Fruit fly (Drosophila melanogaster) whole organism, embryonic: ENCODE results near the gene AhcyL1.

Experiments
- Atf3 ChIP-seq: fragments of 200-800 bp; sonication (Bioruptor generic); optimal IDR thresholded peaks from 3 replicates; lab custom pipeline; 2016; ENCODE audit warnings: missing biosample characterization, missing genetic modification characterization
- CG10431 ChIP-seq: fragments of 200-800 bp; sonication (Bioruptor generic); optimal IDR thresholded peaks from 3 replicates; lab custom pipeline; 2018; ENCODE audit warnings: missing biosample characterization, mild to moderate bottlenecking, missing genetic modification characterization
- CG10543 ChIP-seq: fragments of 200-800 bp; sonication (Bioruptor generic); optimal IDR thresholded peaks from 3 replicates; lab custom pipeline; 2017; ENCODE audit warnings: missing biosample characterization, mild to moderate bottlenecking, missing genetic modification characterization, moderate library complexity
- CG13775 ChIP-seq: fragments of 200-800 bp; sonication (Bioruptor generic); optimal IDR thresholded peaks from 3 replicates; lab custom pipeline; 2017; ENCODE audit warnings: missing biosample characterization, mild to moderate bottlenecking, missing genetic modification characterization
- CG1602 ChIP-seq: fragments of 200-800 bp; sonication (Bioruptor generic); optimal IDR thresholded peaks from 3 replicates; lab custom pipeline; 2016; ENCODE audit warnings: missing biosample characterization, missing genetic modification characterization
- CG18011 ChIP-seq: fragments of 200-800 bp; sonication (Bioruptor generic); optimal IDR thresholded peaks from 2 replicates; lab custom pipeline; 2017; ENCODE audit warnings: missing biosample characterization, missing genetic modification characterization, mild to moderate bottlenecking, moderate library complexity, missing genotype
- CG3065 ChIP-seq: fragments of 200-800 bp; sonication (Bioruptor generic); optimal IDR thresholded peaks from 2 replicates; lab custom pipeline; 2016; ENCODE audit warnings: missing biosample characterization, missing genetic modification characterization
- CG3847 ChIP-seq: fragments of 200-800 bp; sonication (Bioruptor generic); IDR thresholded peaks from 2 replicates; pipeline ENCODE4 v1.3.6; 2022; ENCODE audit warnings: missing biosample characterization, missing genetic modification characterization
- CG3995 ChIP-seq: fragments of 200-800 bp; sonication (Bioruptor generic); optimal IDR thresholded peaks from 3 replicates; lab custom pipeline; 2016; ENCODE audit warnings: missing biosample characterization, missing genetic modification characterization
- CG4282 ChIP-seq: fragments of 200-800 bp; sonication (Bioruptor generic); optimal IDR thresholded peaks from 2 replicates; lab custom pipeline; 2016; ENCODE audit warnings: missing biosample characterization, missing genetic modification characterization
- CG6689 ChIP-seq: fragments of 200-800 bp; sonication (Bioruptor generic); IDR thresholded peaks from 2 replicates; pipeline ENCODE4 v1.3.6; 2022; ENCODE audit warnings: missing biosample characterization, missing genetic modification characterization
- CG7357 ChIP-seq: fragments of 200-800 bp; sonication (Bioruptor generic); IDR thresholded peaks from 3 replicates; pipeline ENCODE4 v1.3.6; 2022; ENCODE audit warnings: missing biosample characterization, missing genetic modification characterization
- Drgx ChIP-seq: fragments of 200-800 bp; sonication (Bioruptor generic); IDR thresholded peaks from 2 replicates; pipeline ENCODE4 v1.3.6; 2022; ENCODE audit warnings: missing biosample characterization, missing genetic modification characterization
- E2f1 ChIP-seq: fragments of 200-800 bp; sonication (Bioruptor generic); IDR thresholded peaks from 2 replicates; pipeline ENCODE4 v1.3.6; 2022; ENCODE audit warnings: missing biosample characterization, missing genetic modification characterization
- Fer1 ChIP-seq: fragments of 200-800 bp; sonication (Bioruptor generic); optimal IDR thresholded peaks from 2 replicates; lab custom pipeline; 2017; ENCODE audit warnings: missing biosample characterization, mild to moderate bottlenecking, missing genetic modification characterization
- H2.0 ChIP-seq: fragments of 200-800 bp; sonication (Bioruptor generic); IDR thresholded peaks from 2 replicates; pipeline ENCODE4 v1.3.6; 2022; ENCODE audit warnings: missing biosample characterization, missing genetic modification characterization
- Hr78 ChIP-seq, 2 experiments: fragments of 200-800 bp in 1 of 2; fragments of >200 bp in 1 of 2; sonication (Bioruptor generic) in 1 of 2; optimal IDR thresholded peaks; 2 replicates each; lab custom pipeline; 2017 to 2019; ENCODE audit warnings: missing biosample characterization in 2 of 2, missing genetic modification characterization in 2 of 2, mild to moderate bottlenecking in 1 of 2, moderate library complexity in 1 of 2
- Meics ChIP-seq: fragments of 200-800 bp; sonication (Bioruptor generic); optimal IDR thresholded peaks from 2 replicates; lab custom pipeline; 2017; ENCODE audit warnings: missing biosample characterization, mild to moderate bottlenecking, missing genetic modification characterization
- NFAT ChIP-seq: fragments of 200-800 bp; sonication (Bioruptor generic); IDR thresholded peaks from 2 replicates; pipeline ENCODE4 v1.3.6; 2022; ENCODE audit warnings: missing biosample characterization, missing genetic modification characterization
- Optix ChIP-seq: fragments of 200-800 bp; sonication (Bioruptor generic); IDR thresholded peaks from 3 replicates; pipeline ENCODE4 v1.3.6; 2022; ENCODE audit warnings: missing biosample characterization, missing genetic modification characterization
- PHDP ChIP-seq: fragments of 200-800 bp; sonication (Bioruptor generic); optimal IDR thresholded peaks from 3 replicates; lab custom pipeline; 2018; ENCODE audit warnings: missing biosample characterization, mild to moderate bottlenecking, missing genetic modification characterization, moderate library complexity
- Rfx ChIP-seq: fragments of 200-800 bp; sonication (Bioruptor generic); IDR thresholded peaks from 2 replicates; pipeline ENCODE4 v1.3.6; 2022; ENCODE audit warnings: missing biosample characterization, missing genetic modification characterization
- Sox102F ChIP-seq: fragments of 200-800 bp; sonication (Bioruptor generic); optimal IDR thresholded peaks from 2 replicates; lab custom pipeline; 2018; ENCODE audit warnings: missing biosample characterization, mild to moderate bottlenecking, missing genetic modification characterization, moderate library complexity
- Spps ChIP-seq: fragments of 200-800 bp; sonication (Bioruptor generic); optimal IDR thresholded peaks from 2 replicates; lab custom pipeline; 2018; ENCODE audit warnings: missing biosample characterization, mild to moderate bottlenecking, missing genetic modification characterization
- Xbp1 ChIP-seq: fragments of 200-800 bp; sonication (Bioruptor generic); optimal IDR thresholded peaks from 3 replicates; lab custom pipeline; 2016; ENCODE audit warnings: missing biosample characterization, mild to moderate bottlenecking, missing genetic modification characterization
- az2 ChIP-seq: fragments of 200-800 bp; sonication (Bioruptor generic); optimal IDR thresholded peaks from 3 replicates; lab custom pipeline; 2016; ENCODE audit warnings: missing biosample characterization, missing genetic modification characterization
- cad ChIP-seq: fragments of >200 bp; optimal IDR thresholded peaks from 2 replicates; lab custom pipeline; 2017; ENCODE audit warnings: missing biosample characterization, missing genetic modification characterization
- chinmo ChIP-seq: fragments of 200-800 bp; sonication (Bioruptor generic); IDR thresholded peaks from 4 replicates; pipeline ENCODE4 v1.3.6; 2022; ENCODE audit warnings: missing biosample characterization, missing genetic modification characterization; ENCODE audit not compliant: partially characterized antibody
- dpn ChIP-seq, 2 experiments: fragments of 200-800 bp; sonication (Bioruptor generic); optimal IDR thresholded peaks; 3 replicates each; lab custom pipeline; 2016; ENCODE audit warnings: missing biosample characterization in 2 of 2, missing genetic modification characterization in 2 of 2
- ems ChIP-seq: fragments of 200-800 bp; sonication (Bioruptor generic); optimal IDR thresholded peaks from 3 replicates; lab custom pipeline; 2016; ENCODE audit warnings: missing biosample characterization, missing genetic modification characterization
- esg ChIP-seq: fragments of 200-800 bp; sonication (Bioruptor generic); conservative IDR thresholded peaks from 2 replicates; pipeline ENCODE4 v1.3.6; 2022; ENCODE audit warnings: missing biosample characterization, missing genetic modification characterization
- exex ChIP-seq: fragments of 200-800 bp; sonication (Bioruptor generic); optimal IDR thresholded peaks from 4 replicates; lab custom pipeline; 2018; ENCODE audit warnings: missing biosample characterization, mild to moderate bottlenecking, missing genetic modification characterization, moderate library complexity
- gce ChIP-seq: fragments of 200-800 bp; sonication (Bioruptor generic); IDR thresholded peaks from 3 replicates; pipeline ENCODE4 v1.3.6; 2022; ENCODE audit warnings: missing biosample characterization, missing genetic modification characterization
- gem ChIP-seq: fragments of 200-800 bp; sonication (Bioruptor generic); optimal IDR thresholded peaks from 2 replicates; lab custom pipeline; 2019; ENCODE audit warnings: missing biosample characterization, mild to moderate bottlenecking, missing genetic modification characterization, moderate library complexity
- grn ChIP-seq: fragments of 200-800 bp; sonication (Bioruptor generic); optimal IDR thresholded peaks from 3 replicates; lab custom pipeline; 2017; ENCODE audit warnings: missing biosample characterization, missing genetic modification characterization
- hkb ChIP-seq, 2 experiments: fragments of 200-800 bp in 1 of 2; fragments of >200 bp in 1 of 2; sonication (Bioruptor generic) in 1 of 2; IDR thresholded peaks in 1 of 2; optimal IDR thresholded peaks in 1 of 2; 2 replicates each; pipeline versions ENCODE4 v1.3.6 to Lab custom; 2017 to 2022; ENCODE audit warnings: missing biosample characterization in 1 of 2, missing genetic modification characterization in 1 of 2
- ken ChIP-seq: fragments of 200-800 bp; sonication (Bioruptor generic); IDR thresholded peaks from 3 replicates; pipeline ENCODE4 v1.3.6; 2022; ENCODE audit warnings: missing biosample characterization, missing genetic modification characterization
- lmd ChIP-seq: fragments of 200-800 bp; sonication (Bioruptor generic); IDR thresholded peaks from 2 replicates; pipeline ENCODE4 v1.3.6; 2022; ENCODE audit warnings: missing biosample characterization, missing genetic modification characterization
- nerfin-1 ChIP-seq: fragments of 200-800 bp; sonication (Bioruptor generic); optimal IDR thresholded peaks from 3 replicates; lab custom pipeline; 2019; ENCODE audit warnings: missing biosample characterization, mild to moderate bottlenecking, missing genetic modification characterization, moderate library complexity
- nmo ChIP-seq: fragments of 200-800 bp; sonication (Bioruptor generic); optimal IDR thresholded peaks from 2 replicates; lab custom pipeline; 2018; ENCODE audit warnings: missing biosample characterization, mild to moderate bottlenecking, missing genetic modification characterization, moderate library complexity
- row ChIP-seq: fragments of 200-800 bp; sonication (Bioruptor generic); IDR thresholded peaks from 3 replicates; pipeline ENCODE4 v1.3.6; 2022; ENCODE audit warnings: missing biosample characterization, missing genetic modification characterization
- sc ChIP-seq, 3 experiments: fragments of >200 bp in 2 of 3; fragments of 200-800 bp in 1 of 3; sonication (Bioruptor generic) in 1 of 3; optimal IDR thresholded peaks; 2 replicates in 2 of 3; 3 replicates in 1 of 3; lab custom pipeline; 2017; ENCODE audit warnings: mild to moderate bottlenecking in 1 of 3, missing biosample characterization in 1 of 3, missing genetic modification characterization in 1 of 3, missing genetic modification reagents in 1 of 3
- sd ChIP-seq: fragments of 200-800 bp; sonication (Bioruptor generic); optimal IDR thresholded peaks from 3 replicates; lab custom pipeline; 2018; ENCODE audit warnings: missing biosample characterization, mild to moderate bottlenecking, missing genetic modification characterization, moderate library complexity
- sens ChIP-seq: fragments of 200-800 bp; sonication (Bioruptor generic); peaks from one replicate; lab custom pipeline; 2016; ENCODE audit warnings: missing biosample characterization, missing genetic modification characterization
- sr ChIP-seq: fragments of 200-800 bp; sonication (Bioruptor generic); IDR thresholded peaks from 3 replicates; pipeline ENCODE4 v1.3.6; 2022; ENCODE audit warnings: missing biosample characterization, missing genetic modification characterization
- stc ChIP-seq: fragments of 200-800 bp; sonication (Bioruptor generic); IDR thresholded peaks from 2 replicates; pipeline ENCODE4 v1.3.6; 2022; ENCODE audit warnings: missing biosample characterization, missing genetic modification characterization
- sug ChIP-seq: fragments of 200-800 bp; optimal IDR thresholded peaks from 2 replicates; lab custom pipeline; 2019; ENCODE audit warnings: missing biosample characterization, mild to moderate bottlenecking, missing genetic modification characterization, moderate library complexity
- trh ChIP-seq: fragments of 200-800 bp; sonication (Bioruptor generic); optimal IDR thresholded peaks from 2 replicates; lab custom pipeline; 2016; ENCODE audit warnings: missing biosample characterization, missing genetic modification characterization

Gene AhcyL1

dm6 chr3L:2734363-2735160 lies 37.6 kb downstream of the AhcyL1 start (continued):
- TF ChIP-seq CG18011 (no peak), CG3847 (GFP tag; lab: Robert Waterston, UW) (no peak), Rfx (peak; percentile 10; the same call in 1 of the 2 replicates), Spps (tag; lab: Kevin White, UChicago) (no peak), sd (tag; lab: Kevin White, UChicago) (no peak), CG1602 (GFP tag; lab: Kevin White, UChicago) (no peak), PHDP (peak; percentile 31), exex (tag; lab: Kevin White, UChicago) (peak; percentile 81), CG10543 (GFP tag; lab: Kevin White, UChicago) (peak; percentile 3), E2f1 (GFP tag; lab: Robert Waterston, UW) (no peak), Fer1 (peak; percentile 10), Sox102F (GFP tag; lab: Kevin White, UChicago) (peak; percentile 11), row (GFP tag; lab: Robert Waterston, UW) (0 out of 3 replicates have a peak, but pooled peaks have one; percentile 25), sc (optimal IDR thresholded peaks at IDR 0.05; lab: Kevin White, UChicago) (no peak), sc (GFP tag; optimal IDR thresholded peaks at IDR 0.05; lab: Kevin White, UChicago) (no peak), gce (GFP tag; lab: Robert Waterston, UW) (0 out of 3 replicates have a peak, but pooled peaks have one; percentile 41), gem (tag; lab: Kevin White, UChicago) (peak; percentile 17), trh (GFP tag; lab: Kevin White, UChicago) (no peak), CG6689 (GFP tag; lab: Robert Waterston, UW) (peak; percentile 20; the same call in 1 of the 2 replicates), sug (peak; percentile 61), Hr78 (GFP tag; optimal IDR thresholded peaks at IDR 0.05; lab: Kevin White, UChicago) (no peak), Drgx (GFP tag; lab: Robert Waterston, UW) (peak; percentile 73), az2 (GFP tag; lab: Kevin White, UChicago) (peak; percentile 21), sr (GFP tag; lab: Robert Waterston, UW) (peak; percentile 49; the same call in 1 of the 3 replicates), ems (GFP tag; lab: Kevin White, UChicago) (peak; percentile 13), hkb (optimal IDR thresholded peaks at IDR 0.05; lab: Kevin White, UChicago) (no peak), hkb (GFP tag; IDR thresholded peaks at IDR 0.05; lab: Robert Waterston, UW) (peak; percentile 7; the same call in 1 of the 2 replicates), Atf3 (GFP tag; lab: Kevin White, UChicago) (no peak), esg (GFP tag; lab: Robert Waterston, UW) (peak; percentile 19; the same call in 1 of the 2 replicates), CG13775 (no peak), NFAT (GFP tag; lab: Robert Waterston, UW) (no peak), grn (peak; percentile 79), CG3065 (no peak), Optix (GFP tag; lab: Robert Waterston, UW) (0 out of 3 replicates have a peak, but pooled peaks have one; percentile 14), CG7357 (GFP tag; lab: Robert Waterston, UW) (no peak), ken (GFP tag; lab: Robert Waterston, UW) (no peak), CG3995 (GFP tag; lab: Kevin White, UChicago) (no peak), CG10431 (GFP tag; lab: Kevin White, UChicago) (peak; percentile 24), cad (GFP tag; lab: Kevin White, UChicago) (no peak), stc (GFP tag; lab: Robert Waterston, UW) (no peak), nmo (GFP tag; lab: Kevin White, UChicago) (peak; percentile 21), CG4282 (GFP tag; lab: Kevin White, UChicago) (no peak), Meics (GFP tag; lab: Kevin White, UChicago) (no peak), sens (peak; percentile 64), Xbp1 (GFP tag; lab: Kevin White, UChicago) (peak; percentile 19), nerfin-1 (tag; lab: Kevin White, UChicago) (peak; percentile 16), H2.0 (GFP tag; lab: Robert Waterston, UW) (no peak), lmd (0 out of 2 replicates have a peak, but pooled peaks have one; percentile 13), chinmo (GFP tag; lab: Robert Waterston, UW) (peak; percentile 48; the same call in 1 of the 4 replicates), dpn (GFP tag; optimal IDR thresholded peaks at IDR 0.05; lab: Kevin White, UChicago) (peak in 1 of 2 experiments; percentile 6)
